Fruit fly (Drosophila melanogaster): ENCODE measurements around the gene bip1.

DNA sequence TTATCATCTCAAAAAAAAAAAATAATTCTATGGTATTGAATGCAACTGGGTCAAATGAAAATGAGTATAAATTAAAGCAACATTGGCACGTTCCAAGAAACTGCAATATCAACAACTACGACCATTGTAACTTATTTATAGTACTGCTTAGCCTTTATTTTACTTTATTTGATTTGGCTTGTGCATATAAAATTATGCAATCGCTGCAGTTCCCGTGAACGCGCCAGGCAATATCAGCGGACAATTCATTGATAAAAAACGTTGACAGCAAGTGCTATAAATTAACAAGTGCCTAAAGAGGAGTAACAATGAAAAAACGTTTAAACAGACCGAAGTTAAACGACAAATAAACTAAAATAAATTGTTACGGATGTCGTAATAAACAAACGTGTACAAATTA, 12.7 kb upstream of the bip1 start:
- TF ChIP-seq psq (optimal IDR thresholded peaks at IDR 0.05) (no peak), Myc (optimal IDR thresholded peaks at IDR 0.05) (no peak)
